Worm (Caenorhabditis elegans): Measurements from ENCODE around the gene mec-3.

DNA sequence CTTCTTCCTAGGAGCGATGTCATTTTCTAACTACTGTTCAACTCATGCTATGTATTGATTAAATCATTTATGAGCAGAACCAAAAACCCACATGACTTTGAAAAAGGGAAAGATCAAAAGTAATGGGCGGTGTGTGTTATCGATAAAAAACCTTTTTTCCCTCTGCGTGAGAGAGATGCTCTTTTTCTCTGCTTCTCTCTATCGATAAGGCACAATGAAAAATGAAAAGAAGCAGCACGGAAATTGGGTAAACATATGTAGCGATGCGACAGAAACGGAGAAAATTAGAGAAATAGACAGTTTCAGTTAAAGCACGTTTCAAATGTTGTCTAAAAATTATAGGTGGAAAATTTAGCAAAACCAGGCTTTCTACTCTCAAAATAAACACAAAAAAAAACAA lies 40.7 kb upstream of the mec-3 start:
- TF ChIP-seq nhr-237 (tag; optimal IDR thresholded peaks at IDR 0.05) (no peak), lsy-2 (tag; optimal IDR thresholded peaks at IDR 0.05) (no peak), blmp-1 (tag; optimal IDR thresholded peaks at IDR 0.05) (no peak), tbx-8 (GFP tag; optimal IDR thresholded peaks at IDR 0.05) (no peak), zip-8 (tag; optimal IDR thresholded peaks at IDR 0.05) (no peak), M03D4.4 (tag; optimal IDR thresholded peaks at IDR 0.05) (no peak), snpc-4 (tag; optimal IDR thresholded peaks at IDR 0.05) (no peak), pha-4 (tag; optimal IDR thresholded peaks at IDR 0.05) (no peak), ztf-11 (tag; optimal IDR thresholded peaks at IDR 0.05) (no peak)

All from whole organism, mixed stage, embryonic.